Worm (Caenorhabditis elegans) whole organism, early embryonic: Measurements from ENCODE around the gene prmt-5.

Source experiments
- ceh-36 ChIP-seq: sonication (generic microtip); optimal IDR thresholded peaks from 2 replicates; lab custom pipeline; 2016; ENCODE audit warnings: missing genetic modification characterization, inconsistent platforms, missing compliant biosample characterization
- sea-1 ChIP-seq: fragments of 200-800 bp; sonication (Bioruptor generic); conservative IDR thresholded peaks from 2 replicates; pipeline ENCODE4 v1.3.6; 2022; ENCODE audit warnings: missing genetic modification characterization, missing compliant biosample characterization

DNA sequence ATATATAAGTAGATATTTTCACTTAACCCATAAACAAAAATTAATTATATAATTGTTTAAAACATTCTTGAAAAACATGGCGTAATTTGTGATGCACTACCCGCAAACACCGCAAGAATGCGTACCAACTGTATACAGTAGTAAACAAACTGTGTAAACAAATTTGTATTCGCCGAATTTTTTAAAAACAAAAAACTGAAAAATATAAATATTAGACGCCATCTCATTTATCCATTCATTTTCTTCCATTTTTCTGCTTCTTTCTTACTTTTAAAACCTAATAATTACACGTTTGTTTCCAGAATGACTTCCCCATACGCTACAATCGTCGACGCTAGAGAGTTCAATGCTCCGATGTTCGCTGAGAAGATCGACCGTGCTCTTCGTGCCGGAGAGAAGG lies 5.0 kb upstream of the prmt-5 start, which contains the start of gene nex-1:
- no peak for TF ChIP-seq sea-1 (GFP tag; lab: Robert Waterston, UW)
- no peak for TF ChIP-seq ceh-36 (tag; lab: Kevin White, UChicago)
